Worm (Caenorhabditis elegans) whole organism, L4/young adult: ENCODE data around the gene Y75B8A.24.

Experiments
- W03F9.2 ChIP-seq: fragments of 150-350 bp; optimal IDR thresholded peaks from 2 replicates; lab custom pipeline; 2014; ENCODE audit warnings: missing biosample characterization, missing genetic modification characterization
- dao-5 ChIP-seq: sonication (generic microtip); optimal IDR thresholded peaks from 2 replicates; lab custom pipeline; 2016; ENCODE audit warnings: missing genotype, missing genetic modification characterization, moderate library complexity, missing compliant biosample characterization
- him-1 ChIP-seq: sonication (generic microtip); optimal IDR thresholded peaks from 2 replicates; lab custom pipeline; 2016; ENCODE audit warnings: missing genotype, missing genetic modification reagents, missing genetic modification characterization, missing compliant biosample characterization

Gene Y75B8A.24

ce11 chrIII:12260413-12260812, 13.1 kb downstream of the Y75B8A.24 start:
- TF ChIP-seq him-1 (tag; lab: Kevin White, UChicago) = no peak
- TF ChIP-seq W03F9.2 (tag; lab: Kevin White, UChicago) = no peak
- TF ChIP-seq dao-5 (tag; lab: Kevin White, UChicago) = no peak

- TF ChIP-seq dao-5 (tag; lab: Kevin White, UChicago) (no peak), W03F9.2 (tag; lab: Kevin White, UChicago) (no peak), him-1 (tag; lab: Kevin White, UChicago) (no peak)
Measured at ce11 chrIII:12259793-12260192, 13.8 kb downstream of the Y75B8A.24 start.

DNA sequence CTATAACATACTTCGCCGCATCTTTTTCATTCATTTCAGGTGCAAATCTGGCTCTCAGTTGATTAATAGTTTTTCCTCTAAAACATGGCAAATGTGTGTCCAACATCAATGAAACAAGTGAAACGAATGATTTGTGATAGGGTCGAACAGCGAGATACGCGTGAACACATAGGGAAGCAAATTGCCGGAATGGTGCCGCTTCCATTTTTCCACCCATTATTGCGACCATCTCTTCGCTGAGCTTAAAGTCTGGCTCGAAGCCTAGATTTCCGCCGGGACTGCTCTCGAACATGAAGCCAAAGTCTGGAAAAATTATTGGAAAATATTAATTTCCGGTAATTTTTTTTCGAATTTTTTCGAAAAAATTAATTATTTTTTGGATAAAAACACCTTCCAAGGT, 20.2 kb downstream of the Y75B8A.24 start:
- no peak for TF ChIP-seq him-1 (tag; lab: Kevin White, UChicago)
- TF ChIP-seq W03F9.2 (tag; lab: Kevin White, UChicago) = no peak
- no peak for TF ChIP-seq dao-5 (tag; lab: Kevin White, UChicago)

- TF ChIP-seq W03F9.2 (tag; lab: Kevin White, UChicago) (no peak), dao-5 (tag; lab: Kevin White, UChicago) (no peak), him-1 (tag; lab: Kevin White, UChicago) (no peak)
Measured at ce11 chrIII:12251178-12251577, 22.4 kb downstream of the Y75B8A.24 start.

DNA sequence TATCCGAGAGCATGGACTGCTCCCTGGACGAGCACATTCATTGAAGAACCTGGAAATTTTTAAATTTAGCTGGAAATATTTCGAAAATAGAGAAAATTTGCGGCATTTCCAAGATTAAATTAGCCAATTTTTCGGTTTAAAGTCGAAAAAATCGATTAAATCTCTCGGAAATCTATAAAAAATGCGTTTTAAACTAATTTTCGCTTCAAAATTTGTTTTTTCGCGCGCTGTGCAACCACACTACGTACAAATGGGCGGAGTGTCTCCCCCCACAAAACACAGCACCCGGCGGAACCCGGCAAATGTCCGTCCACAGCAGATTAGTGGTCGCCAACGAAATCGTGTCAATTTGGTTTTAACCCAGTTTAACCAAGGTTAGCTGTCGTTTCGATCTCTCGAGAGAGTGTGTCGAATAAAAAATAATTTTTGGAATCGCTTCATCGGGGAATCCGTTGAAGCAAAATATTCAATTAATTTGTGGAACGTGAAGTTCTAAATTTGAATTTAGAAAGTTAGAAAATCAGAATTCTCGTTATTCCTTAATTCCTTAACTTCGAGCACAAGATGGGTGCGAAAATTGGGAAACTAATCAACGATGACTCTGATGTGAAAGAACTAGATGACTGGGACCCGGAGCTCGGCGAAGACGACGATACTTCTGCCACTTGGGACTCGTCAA, 23.3 kb downstream of the Y75B8A.24 start, which contains the start of the genes tim-1 and Y75B8A.23:
Gene tim-1 (minus strand): TSS at position 51 of the 679 bp plus-strand sequence.
Gene Y75B8A.23 (plus strand): TSS at position 547 of the 679 bp plus-strand sequence.
- TF ChIP-seq W03F9.2 (tag; lab: Kevin White, UChicago) (peak; percentile 95), dao-5 (tag; lab: Kevin White, UChicago) (peak; percentile 30), him-1 (tag; lab: Kevin White, UChicago) (peak; percentile 27)

DNA sequence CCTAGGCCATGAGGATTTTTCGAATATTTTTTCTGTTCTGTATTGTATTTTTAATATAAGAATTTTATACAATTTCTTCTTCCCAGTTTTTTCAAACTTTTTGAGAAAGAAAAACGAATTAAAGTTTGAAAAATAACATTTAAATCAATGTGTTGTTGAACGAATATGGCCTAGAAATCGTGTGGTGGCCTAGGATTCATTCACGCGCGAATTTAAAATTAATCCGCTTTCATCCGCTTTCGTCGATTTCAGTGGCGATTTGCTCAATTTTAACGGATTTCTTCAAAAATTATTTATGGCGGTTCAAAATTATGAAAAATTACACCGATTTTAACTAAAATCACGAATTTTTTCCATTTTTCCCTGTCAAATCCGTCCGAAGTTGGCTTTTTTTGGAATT, 26.2 kb downstream of the Y75B8A.24 start:
- TF ChIP-seq W03F9.2 (tag; lab: Kevin White, UChicago) = no peak
- no peak for TF ChIP-seq him-1 (tag; lab: Kevin White, UChicago)
- TF ChIP-seq dao-5 (tag; lab: Kevin White, UChicago) = no peak

- TF ChIP-seq dao-5 (tag; lab: Kevin White, UChicago) (no peak), W03F9.2 (tag; lab: Kevin White, UChicago) (no peak), him-1 (tag; lab: Kevin White, UChicago) (no peak)
Measured at ce11 chrIII:12245570-12245969, 28.0 kb downstream of the Y75B8A.24 start.

DNA sequence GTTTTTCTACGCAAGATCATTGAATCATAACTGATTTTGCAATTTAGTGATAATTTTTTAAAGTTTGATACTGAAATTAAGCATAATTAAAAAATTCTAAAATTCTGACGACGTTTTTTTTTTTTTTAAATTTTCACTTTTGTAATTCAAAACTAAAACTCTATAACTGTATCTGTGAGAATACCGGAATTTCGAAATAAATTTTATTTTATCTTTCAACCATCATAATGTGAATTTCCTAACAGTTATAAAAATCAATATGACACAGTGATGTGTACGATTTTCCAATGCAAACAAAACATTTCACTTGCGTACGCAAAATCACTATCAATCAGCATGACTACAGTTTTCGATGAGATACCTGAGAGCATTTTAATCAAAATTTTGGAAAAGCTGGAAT, 37.6 kb downstream of the Y75B8A.24 start, which contains the start of the genes grl-15 and fbxa-89:
Gene grl-15 (minus strand): TSS at position 101 of the 400 bp plus-strand sequence.
Gene fbxa-89 (plus strand): TSS at position 271 of the 400 bp plus-strand sequence.
- TF ChIP-seq W03F9.2 (tag; lab: Kevin White, UChicago) = no peak
- no peak for TF ChIP-seq dao-5 (tag; lab: Kevin White, UChicago)
- no peak for TF ChIP-seq him-1 (tag; lab: Kevin White, UChicago)

ce11 chrIII:12235359-12235758, 38.2 kb downstream of the Y75B8A.24 start:
- no peak for TF ChIP-seq him-1 (tag; lab: Kevin White, UChicago)
- TF ChIP-seq dao-5 (tag; lab: Kevin White, UChicago) = no peak
- TF ChIP-seq W03F9.2 (tag; lab: Kevin White, UChicago) = no peak

DNA sequence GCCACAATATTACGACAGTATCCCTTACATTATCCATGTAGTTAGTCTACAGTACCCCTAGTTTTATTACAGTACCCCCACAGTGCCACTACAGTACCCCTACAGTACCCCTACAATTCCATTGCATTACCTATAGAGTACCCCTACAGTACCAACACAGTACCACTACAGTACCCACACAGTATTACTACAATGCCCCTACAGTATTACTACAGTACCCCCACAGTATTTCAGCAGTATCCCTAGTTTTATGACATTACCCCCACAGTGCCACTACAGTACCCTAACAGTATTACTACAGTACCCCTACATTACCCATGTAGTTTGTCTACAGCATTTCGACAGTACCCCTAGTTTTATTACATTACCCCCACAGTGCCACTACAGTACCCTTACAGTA, 40.1 kb downstream of the Y75B8A.24 start:
- no peak for TF ChIP-seq him-1 (tag; lab: Kevin White, UChicago)
- no peak for TF ChIP-seq W03F9.2 (tag; lab: Kevin White, UChicago)
- TF ChIP-seq dao-5 (tag; lab: Kevin White, UChicago) = no peak

DNA sequence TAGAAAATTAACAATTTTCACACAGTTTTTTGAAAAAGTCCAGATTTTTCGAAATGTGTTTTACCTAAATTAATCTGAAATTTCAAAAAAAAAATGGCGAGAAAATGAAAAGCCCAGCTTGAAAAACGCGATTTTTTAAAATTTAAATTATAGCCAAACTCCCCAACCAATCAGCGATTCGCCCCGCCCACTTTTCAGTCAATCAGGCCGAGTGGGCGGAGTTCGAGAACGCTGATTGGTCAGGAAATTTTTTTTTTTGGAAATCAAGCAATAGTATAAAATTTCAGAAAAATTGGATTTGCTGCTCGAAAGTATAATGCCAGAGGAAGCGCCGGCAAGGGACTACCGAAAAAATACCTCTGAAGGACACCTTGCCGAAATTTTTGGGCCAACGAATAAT, 42.0 kb downstream of the Y75B8A.24 start:
- no peak for TF ChIP-seq dao-5 (tag; lab: Kevin White, UChicago)
- TF ChIP-seq him-1 (tag; lab: Kevin White, UChicago) = no peak
- no peak for TF ChIP-seq W03F9.2 (tag; lab: Kevin White, UChicago)

DNA sequence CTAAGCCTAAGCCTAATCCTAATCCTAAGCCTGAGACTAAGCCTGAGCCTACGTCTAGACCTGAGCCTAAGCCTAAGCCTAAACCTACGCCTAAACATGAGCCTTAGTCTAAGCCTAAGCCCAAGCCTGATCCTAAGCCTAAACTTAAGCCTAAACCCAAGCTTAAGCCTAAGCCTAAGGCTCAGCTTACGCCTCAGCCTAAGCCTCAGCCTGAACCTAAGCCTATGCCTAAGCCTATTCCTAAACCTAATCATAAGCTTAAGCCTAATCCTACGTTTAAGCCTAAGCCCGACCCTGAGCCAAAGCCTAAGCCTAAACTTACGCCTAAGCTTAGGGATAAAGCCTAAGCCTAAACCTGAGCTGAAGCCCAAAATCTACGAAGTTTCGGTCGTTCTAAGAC, 43.4 kb downstream of the Y75B8A.24 start:
- no peak for TF ChIP-seq W03F9.2 (tag; lab: Kevin White, UChicago)
- no peak for TF ChIP-seq dao-5 (tag; lab: Kevin White, UChicago)
- TF ChIP-seq him-1 (tag; lab: Kevin White, UChicago) = no peak

- TF ChIP-seq him-1 (tag; lab: Kevin White, UChicago) = no peak
- TF ChIP-seq W03F9.2 (tag; lab: Kevin White, UChicago) = no peak
- no peak for TF ChIP-seq dao-5 (tag; lab: Kevin White, UChicago)
Measured at ce11 chrIII:12227935-12228334, 45.6 kb downstream of the Y75B8A.24 start.
